Worm (Caenorhabditis elegans) whole organism, early embryonic: ENCODE data around the gene Y105C5A.1285.
"Not testable (repeated sequence)": the region's sequence is repeated elsewhere in the genome, so short reads cannot be mapped to it uniquely, and the experiment has no call there.

Source experiments
- B0310.2 ChIP-seq: sonication (generic microtip); optimal IDR thresholded peaks from 2 replicates; lab custom pipeline; 2016; ENCODE audit warnings: mild to moderate bottlenecking, missing genetic modification characterization, missing compliant biosample characterization
- F13C5.2 ChIP-seq: sonication (generic microtip); optimal IDR thresholded peaks from 2 replicates; lab custom pipeline; 2017; ENCODE audit warnings: mild to moderate bottlenecking, missing genetic modification characterization, inconsistent platforms, missing compliant biosample characterization
- aly-1 ChIP-seq: sonication (generic microtip); optimal IDR thresholded peaks from 2 replicates; lab custom pipeline; 2016; ENCODE audit warnings: missing genetic modification characterization, missing compliant biosample characterization
- ama-1 ChIP-seq: fragments of 150-350 bp; optimal IDR thresholded peaks from 2 replicates; lab custom pipeline; 2014
- ceh-13 ChIP-seq: fragments of 200-800 bp; sonication (Bioruptor generic); optimal IDR thresholded peaks from 2 replicates; lab custom pipeline; 2018; ENCODE audit warnings: mild to moderate bottlenecking, missing genetic modification characterization, missing compliant biosample characterization
- ceh-36 ChIP-seq: sonication (generic microtip); optimal IDR thresholded peaks from 2 replicates; lab custom pipeline; 2016; ENCODE audit warnings: missing genetic modification characterization, inconsistent platforms, missing compliant biosample characterization
- ets-7 ChIP-seq: sonication (generic microtip); optimal IDR thresholded peaks from 2 replicates; lab custom pipeline; 2016; ENCODE audit warnings: missing genotype, missing genetic modification characterization, missing compliant biosample characterization
- flt-1 ChIP-seq: fragments of 200-800 bp; sonication (Bioruptor generic); IDR thresholded peaks from 2 replicates; pipeline ENCODE4 v1.3.6; 2022; ENCODE audit warnings: missing genetic modification characterization, missing compliant biosample characterization
- hmbx-1 ChIP-seq: sonication (generic microtip); optimal IDR thresholded peaks from 2 replicates; lab custom pipeline; 2016; ENCODE audit warnings: mild to moderate bottlenecking, missing genetic modification characterization, missing compliant biosample characterization
- hmg-4 ChIP-seq: fragments of 200-800 bp; sonication (Bioruptor generic); optimal IDR thresholded peaks from 2 replicates; lab custom pipeline; 2018; ENCODE audit warnings: mild to moderate bottlenecking, missing genetic modification characterization, missing compliant biosample characterization
- hnd-1 ChIP-seq: sonication (generic microtip); optimal IDR thresholded peaks from 2 replicates; lab custom pipeline; 2016; ENCODE audit warnings: missing genetic modification characterization, missing compliant biosample characterization
- pes-1 ChIP-seq: fragments of 200-800 bp; sonication (Bioruptor generic); IDR thresholded peaks from 2 replicates; pipeline ENCODE4 v1.3.6; 2022; ENCODE audit warnings: missing genetic modification reagents, missing genetic modification characterization, missing compliant biosample characterization
- scrt-1 ChIP-seq: fragments of 200-800 bp; sonication (Bioruptor generic); IDR thresholded peaks from 2 replicates; pipeline ENCODE4 v1.3.6; 2022; ENCODE audit warnings: missing genetic modification characterization, missing compliant biosample characterization
- sea-1 ChIP-seq: fragments of 200-800 bp; sonication (Bioruptor generic); conservative IDR thresholded peaks from 2 replicates; pipeline ENCODE4 v1.3.6; 2022; ENCODE audit warnings: missing genetic modification characterization, missing compliant biosample characterization
- tbx-11 ChIP-seq: fragments of 200-800 bp; sonication (Bioruptor generic); IDR thresholded peaks from 2 replicates; pipeline ENCODE4 v1.3.6; 2022; ENCODE audit warnings: missing genetic modification characterization, missing compliant biosample characterization
- tbx-37 ChIP-seq: fragments of 200-800 bp; sonication (Bioruptor generic); conservative IDR thresholded peaks from 2 replicates; pipeline ENCODE4 v1.3.6; 2022; ENCODE audit warnings: missing genetic modification reagents, missing genetic modification characterization, missing compliant biosample characterization
- tra-4 ChIP-seq: sonication (generic microtip); optimal IDR thresholded peaks from 2 replicates; lab custom pipeline; 2017; ENCODE audit warnings: missing genetic modification characterization, missing compliant biosample characterization

Y105C5A.1285 gene

DNA sequence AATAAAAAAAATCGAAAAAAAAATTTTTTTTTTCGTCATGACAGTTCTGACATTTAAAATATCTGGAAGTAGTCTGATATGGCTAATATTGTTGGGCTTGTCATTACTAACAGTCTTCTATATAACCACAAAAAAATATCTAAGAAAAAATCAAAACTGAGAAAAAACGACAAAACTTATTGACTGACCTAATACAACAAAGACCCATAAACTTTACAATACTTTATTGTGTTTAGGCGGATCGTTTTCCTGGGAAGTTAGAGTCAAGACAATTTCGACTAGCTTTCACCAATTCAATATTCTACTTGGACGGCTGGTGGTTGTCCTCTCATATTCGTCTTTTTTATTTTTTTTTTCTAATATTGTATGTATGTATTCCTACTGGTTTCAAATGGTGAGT, at the start of gene Y105C5A.1285:
Gene Y105C5A.1285 (plus strand): TSS at position 301 of the 400 bp plus-strand sequence.
- TF ChIP-seq aly-1 (tag; lab: Kevin White, UChicago); pes-1 (GFP tag; lab: Robert Waterston, UW); ama-1 (lab: Kevin White, UChicago): not testable (repeated sequence)

DNA sequence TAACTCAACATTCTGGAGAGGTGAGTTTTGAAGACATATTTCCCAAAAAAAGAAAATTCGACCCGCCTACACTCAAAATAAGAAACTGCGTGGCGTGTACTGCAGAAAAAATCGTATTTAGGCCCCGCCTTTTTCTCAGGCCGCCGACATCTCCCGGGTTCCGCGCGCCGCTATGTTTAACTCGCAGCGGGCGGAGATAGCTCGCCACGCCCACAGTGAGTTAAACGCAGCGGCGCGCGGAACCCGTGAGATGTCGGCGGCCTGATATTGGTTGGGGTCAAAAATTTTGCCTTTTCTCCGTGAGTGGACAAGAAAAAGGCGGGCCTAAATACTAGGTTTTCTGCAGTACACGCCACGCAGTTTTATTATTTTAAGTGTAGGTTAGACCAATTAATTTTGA, 33.8 kb upstream of the Y105C5A.1285 start:
- no peak for TF ChIP-seq scrt-1 (GFP tag; lab: Robert Waterston, UW)
- TF ChIP-seq ceh-13 (GFP tag; lab: Kevin White, UChicago) = no peak
- TF ChIP-seq hmg-4 (GFP tag; lab: Kevin White, UChicago) = no peak
- TF ChIP-seq tbx-37 (GFP tag; lab: Robert Waterston, UW) = no peak
- TF ChIP-seq hnd-1 (tag; lab: Kevin White, UChicago) = no peak
- TF ChIP-seq F13C5.2 = no peak

DNA sequence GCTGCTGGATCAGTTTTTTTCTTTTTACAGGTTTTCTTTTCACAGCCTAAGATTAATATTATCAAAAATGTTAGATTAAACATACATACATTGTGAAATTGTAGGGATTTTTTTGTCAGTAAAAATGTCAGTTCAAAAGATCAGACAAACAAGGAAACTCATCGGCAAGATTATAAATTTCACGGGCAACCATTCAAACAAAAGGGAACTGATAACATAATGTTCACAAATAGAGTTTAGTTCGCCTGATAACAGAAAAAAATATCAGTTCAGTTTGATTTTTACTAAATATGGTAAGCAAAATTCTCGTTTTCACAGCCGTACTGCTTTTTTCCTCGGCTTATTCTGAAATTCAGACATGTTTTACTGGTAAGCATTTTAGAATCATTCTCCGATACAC, 26.0 kb upstream of the Y105C5A.1285 start:
- TF ChIP-seq ama-1 (lab: Kevin White, UChicago) = no peak
- TF ChIP-seq hmg-4 (GFP tag; lab: Kevin White, UChicago) = no peak
- no peak for TF ChIP-seq hnd-1 (tag; lab: Kevin White, UChicago)
- TF ChIP-seq ceh-13 (GFP tag; lab: Kevin White, UChicago) = no peak
- no peak for TF ChIP-seq sea-1 (GFP tag; lab: Robert Waterston, UW)
- TF ChIP-seq tbx-11 (GFP tag; lab: Robert Waterston, UW) = no peak
- TF ChIP-seq aly-1 (tag; lab: Kevin White, UChicago) = no peak
- TF ChIP-seq flt-1 = no peak

DNA sequence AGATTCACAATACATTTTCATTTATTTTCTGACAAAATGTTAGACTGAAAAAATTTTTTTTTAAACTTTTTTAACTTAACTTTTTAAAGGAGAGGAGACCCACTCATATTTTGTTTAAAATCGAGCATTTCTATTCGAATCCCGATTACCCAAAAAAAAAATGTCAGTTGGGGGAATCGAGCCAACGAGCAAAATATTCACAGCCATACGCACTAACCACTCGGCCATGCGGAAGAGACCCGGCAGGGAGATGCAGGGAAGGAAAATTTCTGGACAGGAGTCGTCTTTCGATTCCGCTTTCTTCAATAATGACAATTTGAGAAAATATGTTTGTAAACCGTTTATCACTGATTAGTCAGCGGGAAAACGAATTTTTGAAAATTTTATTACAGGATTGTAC, 22.6 kb upstream of the Y105C5A.1285 start:
- TF ChIP-seq pes-1 (GFP tag; lab: Robert Waterston, UW) (peak; percentile 74), tbx-11 (GFP tag; lab: Robert Waterston, UW) (0 out of 2 replicates have a peak, but pooled peaks have one; percentile 51), sea-1 (GFP tag; lab: Robert Waterston, UW) (0 out of 2 replicates have a peak, but pooled peaks have one; percentile 12)

DNA sequence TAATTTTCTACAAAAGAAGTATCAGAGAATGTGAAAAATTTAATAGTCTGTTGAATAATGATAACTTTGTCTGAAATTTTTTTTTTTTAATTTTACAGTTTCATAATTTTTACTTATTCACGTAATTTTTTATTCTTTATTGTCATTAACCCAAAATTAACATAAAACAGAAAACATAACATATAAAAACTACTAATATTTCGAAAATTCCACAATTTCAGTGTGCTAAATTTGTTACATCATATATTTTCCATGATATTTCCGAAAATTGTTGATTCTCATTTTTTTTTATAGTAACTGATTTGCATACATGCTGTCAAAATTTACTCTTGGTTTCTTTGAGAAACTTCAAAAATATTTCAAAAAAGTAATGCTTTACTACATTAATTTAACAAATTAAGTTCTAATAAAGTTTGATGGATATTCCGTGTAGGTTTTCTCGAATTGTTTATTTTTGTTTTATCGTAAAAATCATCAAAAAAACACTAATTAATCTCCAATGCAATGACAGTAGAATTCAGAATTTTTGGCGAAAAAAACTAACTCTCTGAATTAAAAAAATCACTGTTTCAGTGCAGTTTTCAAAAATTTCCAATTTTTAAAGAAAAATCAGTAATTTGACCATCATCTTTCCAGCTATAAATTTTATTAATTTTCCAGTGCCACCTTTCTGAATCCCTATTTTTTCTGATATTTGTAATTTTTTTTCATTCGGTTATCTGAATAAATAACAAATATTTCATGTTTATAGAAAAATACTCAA, 2.0 kb upstream of the Y105C5A.1285 start:
- TF ChIP-seq tbx-37 (GFP tag; lab: Robert Waterston, UW) = no peak
- TF ChIP-seq ets-7 = no peak
- TF ChIP-seq hmbx-1 (tag; lab: Kevin White, UChicago) = no peak
- TF ChIP-seq ama-1 (lab: Kevin White, UChicago) = no peak
- no peak for TF ChIP-seq tra-4 (tag; lab: Kevin White, UChicago)

DNA sequence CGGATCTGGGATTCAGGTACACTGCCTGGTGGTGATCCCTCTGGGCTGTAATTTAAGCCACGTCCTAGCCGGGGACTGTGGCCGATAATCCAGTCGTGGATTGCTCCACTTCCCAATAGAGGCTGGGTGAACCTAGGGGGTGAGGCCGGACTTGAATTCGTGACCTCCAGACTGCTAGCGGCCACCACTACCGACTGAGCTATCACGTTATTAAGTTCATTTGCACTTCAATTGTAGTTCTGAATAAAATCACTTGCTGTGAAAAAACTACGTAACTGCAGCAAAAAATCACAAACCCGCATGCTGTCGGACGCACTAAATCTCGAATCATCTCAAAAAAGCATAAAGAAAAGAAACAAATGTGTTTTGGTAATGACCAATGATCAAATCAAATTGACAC, 38.6 kb downstream of the Y105C5A.1285 start, which contains the start of gene Y105C5A.1273:
Gene Y105C5A.1273 (plus strand): TSS at position 301 of the 400 bp plus-strand sequence.
- TF ChIP-seq B0310.2 (tag; lab: Kevin White, UChicago); ets-7; aly-1 (tag; lab: Kevin White, UChicago): not testable (repeated sequence)

DNA sequence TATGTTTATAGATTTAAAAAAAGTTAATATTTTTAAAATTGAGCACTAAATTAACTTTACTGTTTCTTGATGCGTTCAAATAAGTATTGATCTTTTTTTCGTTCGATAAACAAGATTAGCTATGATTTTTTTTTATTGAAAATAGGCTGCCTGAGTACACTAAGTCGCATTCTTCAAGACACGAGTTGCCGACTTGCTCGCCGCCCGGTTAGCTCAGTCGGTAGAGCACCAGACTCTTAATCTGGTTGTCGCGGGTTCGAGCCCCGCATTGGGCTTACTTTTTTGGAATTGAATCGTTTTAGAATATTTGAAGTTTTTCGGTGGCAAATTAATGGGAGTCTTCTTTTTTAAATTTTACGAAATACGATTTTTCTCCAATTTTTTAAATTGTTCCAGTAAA, 41.0 kb downstream of the Y105C5A.1285 start:
- TF ChIP-seq flt-1 (no peak), F13C5.2 (no peak), ceh-13 (GFP tag; lab: Kevin White, UChicago) (no peak), hmg-4 (GFP tag; lab: Kevin White, UChicago) (no peak), pes-1 (GFP tag; lab: Robert Waterston, UW) (peak; percentile 64), B0310.2 (tag; lab: Kevin White, UChicago) (no peak), hmbx-1 (tag; lab: Kevin White, UChicago) (no peak), ceh-36 (no peak), ets-7 (no peak)

DNA sequence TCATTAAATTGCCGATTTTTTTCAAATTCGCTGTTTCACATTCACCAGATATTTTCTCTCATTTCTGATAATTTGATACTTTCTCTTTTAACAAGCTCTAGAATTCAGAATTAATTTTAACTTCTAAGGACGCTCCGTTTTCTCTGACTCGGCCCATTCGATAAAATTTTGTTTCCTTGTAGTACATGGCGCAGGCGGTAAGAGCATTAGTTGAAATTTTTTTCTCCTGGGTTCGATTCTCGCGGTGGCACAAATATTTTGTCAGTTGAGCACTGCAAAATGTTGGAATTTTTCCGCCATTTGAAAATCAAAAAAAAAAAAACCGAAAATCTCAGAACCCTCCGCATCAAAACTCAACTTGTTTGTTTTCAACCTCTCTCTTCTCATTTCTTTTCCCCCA, 41.8 kb downstream of the Y105C5A.1285 start:
- TF ChIP-seq ceh-36 (no peak), B0310.2 (tag; lab: Kevin White, UChicago) (no peak), tbx-11 (GFP tag; lab: Robert Waterston, UW) (no peak), ceh-13 (GFP tag; lab: Kevin White, UChicago) (no peak), hnd-1 (tag; lab: Kevin White, UChicago) (no peak), pes-1 (GFP tag; lab: Robert Waterston, UW) (no peak), ets-7 (no peak), F13C5.2 (no peak), hmbx-1 (tag; lab: Kevin White, UChicago) (no peak), sea-1 (GFP tag; lab: Robert Waterston, UW) (no peak), tbx-37 (GFP tag; lab: Robert Waterston, UW) (no peak), flt-1 (no peak), tra-4 (tag; lab: Kevin White, UChicago) (no peak), aly-1 (tag; lab: Kevin White, UChicago) (no peak), hmg-4 (GFP tag; lab: Kevin White, UChicago) (no peak)
